Fruit fly (Drosophila melanogaster): ENCODE data around the gene CG14011.

Gene CG14011

DNA sequence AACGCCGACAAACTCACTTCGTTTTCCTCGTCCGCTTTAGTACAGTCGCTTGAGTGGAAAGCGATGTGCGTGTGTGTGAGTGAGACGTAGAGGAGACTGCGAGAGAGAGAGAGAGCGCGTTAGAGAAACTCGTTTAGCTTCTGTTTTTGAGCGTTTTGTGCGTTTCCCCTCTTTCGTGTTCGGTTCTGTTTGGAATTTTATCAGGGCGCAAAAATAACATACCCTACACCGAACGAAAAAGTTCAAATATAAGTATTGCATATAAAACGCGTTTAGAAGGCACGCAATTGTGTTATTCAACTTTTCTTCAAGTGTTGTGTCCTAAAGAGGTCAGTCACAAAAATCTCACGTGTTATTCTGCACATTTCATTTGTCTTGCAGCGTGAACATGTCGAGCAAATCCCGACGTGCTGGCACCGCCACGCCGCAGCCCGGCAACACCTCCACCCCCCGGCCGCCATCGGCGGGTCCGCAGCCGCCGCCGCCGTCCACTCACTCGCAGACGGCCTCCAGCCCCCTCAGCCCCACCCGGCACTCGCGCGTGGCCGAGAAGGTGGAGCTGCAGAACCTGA is 37.9 kb downstream of the CG14011 start (continued):
- TF ChIP-seq CG6175 (GFP tag; IDR thresholded peaks at IDR 0.05) (0 out of 3 replicates have a peak, but pooled peaks have one; percentile 50), schlank (tag; optimal IDR thresholded peaks at IDR 0.05) (peak; percentile 14), CG8388 (GFP tag; optimal IDR thresholded peaks at IDR 0.05) (peak; percentile 31), CG10147 (GFP tag; optimal IDR thresholded peaks at IDR 0.05) (peak; percentile 41), CG10979 (tag; optimal IDR thresholded peaks at IDR 0.05) (peak; percentile 16), Atf6 (GFP tag; IDR thresholded peaks at IDR 0.05) (peak; percentile 71), CG7357 (GFP tag; IDR thresholded peaks at IDR 0.05) (peak; percentile 31; the same call in 1 of the 3 replicates), fd3F (GFP tag; optimal IDR thresholded peaks at IDR 0.05) (peak; percentile 1), CG9876 (GFP tag; optimal IDR thresholded peaks at IDR 0.05) (peak; percentile 39), MESR4 (GFP tag; optimal IDR thresholded peaks at IDR 0.05) (peak; percentile 15), Poxn (GFP tag; IDR thresholded peaks at IDR 0.05) (0 out of 2 replicates have a peak, but pooled peaks have one; percentile 39), Dek (tag; optimal IDR thresholded peaks at IDR 0.05) (peak; percentile 39), jumu (GFP tag; optimal IDR thresholded peaks at IDR 0.05) (no peak), chm (GFP tag; IDR thresholded peaks at IDR 0.05) (peak; percentile 36; the same call in 1 of the 2 replicates), Pdp1 (GFP tag; optimal IDR thresholded peaks at IDR 0.05) (peak; percentile 38 to 64), crp (GFP tag; optimal IDR thresholded peaks at IDR 0.05) (no peak), CG11093 (GFP tag; IDR thresholded peaks at IDR 0.05) (peak; percentile 53; the same call in 1 of the 3 replicates), pan (optimal IDR thresholded peaks at IDR 0.05) (no peak), pan (GFP tag; optimal IDR thresholded peaks at IDR 0.05 in 1 of 2, IDR thresholded peaks at IDR 0.05 in 1 of 2) (peak in 1 of 2 experiments; percentile 44), Spps (tag; optimal IDR thresholded peaks at IDR 0.05) (no peak), disco-r (GFP tag; optimal IDR thresholded peaks at IDR 0.05) (no peak), dimm (GFP tag; IDR thresholded peaks at IDR 0.05) (0 out of 2 replicates have a peak, but pooled peaks have one; percentile 21), tgo (GFP tag; IDR thresholded peaks at IDR 0.05) (peak; percentile 57; the same call in 2 of the 3 replicates), al (GFP tag; IDR thresholded peaks at IDR 0.05) (peak; percentile 30), dm (GFP tag; optimal IDR thresholded peaks at IDR 0.05) (peak; percentile 49), CG14441 (GFP tag; IDR thresholded peaks at IDR 0.05) (peak; percentile 65), mam (GFP tag; optimal IDR thresholded peaks at IDR 0.05) (peak; percentile 64), CG12659 (GFP tag; optimal IDR thresholded peaks at IDR 0.05) (peak; percentile 37), cato (GFP tag; optimal IDR thresholded peaks at IDR 0.05; ENCODE audit: borderline replicate concordance) (no peak), pita (GFP tag; optimal IDR thresholded peaks at IDR 0.05) (no peak), B-H2 (GFP tag; optimal IDR thresholded peaks at IDR 0.05) (peak; percentile 5), CG11456 (GFP tag; IDR thresholded peaks at IDR 0.05) (0 out of 3 replicates have a peak, but pooled peaks have one; percentile 4), abd-A (tag; optimal IDR thresholded peaks at IDR 0.05) (no peak), hkb (optimal IDR thresholded peaks at IDR 0.05) (no peak), hkb (GFP tag; IDR thresholded peaks at IDR 0.05) (peak; percentile 80), bab2 (GFP tag; optimal IDR thresholded peaks at IDR 0.05) (peak; percentile 61), CG14014 (GFP tag; IDR thresholded peaks at IDR 0.05) (peak; percentile 77), CG18262 (tag; optimal IDR thresholded peaks at IDR 0.05) (peak; percentile 36), CG17385 (GFP tag; optimal IDR thresholded peaks at IDR 0.05) (peak; percentile 54), CG4328 (GFP tag; optimal IDR thresholded peaks at IDR 0.05) (no peak), odd (GFP tag; optimal IDR thresholded peaks at IDR 0.05) (peak; percentile 53), zfh2 (GFP tag; optimal IDR thresholded peaks at IDR 0.05) (peak; percentile 41), CG6765 (GFP tag; optimal IDR thresholded peaks at IDR 0.05) (peak; percentile 39), tx (GFP tag; optimal IDR thresholded peaks at IDR 0.05) (peak; percentile 13), wek (GFP tag; optimal IDR thresholded peaks at IDR 0.05) (no peak), Dad (GFP tag; optimal IDR thresholded peaks at IDR 0.05) (peak; percentile 27), CG17802 (tag; optimal IDR thresholded peaks at IDR 0.05) (no peak), CG2202 (tag; optimal IDR thresholded peaks at IDR 0.05) (no peak), CHES-1-like (GFP tag; optimal IDR thresholded peaks at IDR 0.05) (peak; percentile 61), Hr39 (optimal IDR thresholded peaks at IDR 0.05) (peak; percentile 68)
